Worm (Caenorhabditis elegans) whole organism, young adult: ENCODE measurements around the gene fbxa-181.

Experiments
- C17E4.6 ChIP-seq: fragments of 200-800 bp; sonication (Bioruptor generic); IDR thresholded peaks from 2 replicates; pipeline ENCODE4 v1.3.6; 2022; ENCODE audit warnings: missing genetic modification reagents, missing genetic modification characterization, missing compliant biosample characterization
- D2030.7 ChIP-seq: fragments of 200-800 bp; sonication (Bioruptor generic); IDR thresholded peaks from 2 replicates; pipeline ENCODE4 v1.3.6; 2022; ENCODE audit warnings: missing genetic modification reagents, missing genetic modification characterization, missing compliant biosample characterization
- F23B12.7 ChIP-seq: sonication (generic microtip); optimal IDR thresholded peaks from 2 replicates; lab custom pipeline; 2017; ENCODE audit warnings: missing genetic modification characterization, mild to moderate bottlenecking, missing compliant biosample characterization, antibody characterized with exemption, moderate library complexity; ENCODE audit not compliant: insufficient read depth
- F37B4.10 ChIP-seq: fragments of 200-800 bp; sonication (Bioruptor generic); IDR thresholded peaks from 2 replicates; pipeline ENCODE4 v1.3.6; 2022; ENCODE audit warnings: missing genetic modification characterization, missing compliant biosample characterization
- F49E8.2 ChIP-seq: sonication (generic microtip); optimal IDR thresholded peaks from 3 replicates; lab custom pipeline; 2017; ENCODE audit warnings: missing genetic modification characterization, mild to moderate bottlenecking, missing compliant biosample characterization, antibody characterized with exemption, moderate library complexity; ENCODE audit not compliant: insufficient read depth
- F52B5.7 ChIP-seq: sonication (generic microtip); optimal IDR thresholded peaks from 2 replicates; lab custom pipeline; 2016; ENCODE audit warnings: mild to moderate bottlenecking, missing genetic modification characterization, missing compliant biosample characterization
- attf-3 ChIP-seq: fragments of 200-800 bp; sonication (Bioruptor generic); conservative IDR thresholded peaks from 2 replicates; pipeline ENCODE4 v1.3.6; 2022; ENCODE audit warnings: missing genetic modification reagents, missing genetic modification characterization, missing compliant biosample characterization
- ccch-3 ChIP-seq: fragments of 200-800 bp; sonication (Bioruptor generic); optimal IDR thresholded peaks from 2 replicates; lab custom pipeline; 2018; ENCODE audit warnings: mild to moderate bottlenecking, missing genetic modification characterization, missing compliant biosample characterization
- ceh-58 ChIP-seq: fragments of 200-800 bp; sonication (Bioruptor generic); IDR thresholded peaks from 2 replicates; pipeline ENCODE4 v1.3.6; 2022; ENCODE audit warnings: missing genetic modification characterization, missing compliant biosample characterization
- die-1 ChIP-seq: sonication (generic microtip); optimal IDR thresholded peaks from 2 replicates; lab custom pipeline; 2016; ENCODE audit warnings: missing genotype, mild to moderate bottlenecking, missing genetic modification characterization, missing compliant biosample characterization
- dox-1 ChIP-seq: fragments of 200-800 bp; sonication (Bioruptor generic); IDR thresholded peaks from 2 replicates; pipeline ENCODE4 v1.3.6; 2022; ENCODE audit warnings: missing genetic modification reagents, missing genetic modification characterization, missing compliant biosample characterization
- gei-17 ChIP-seq: fragments of 200-800 bp; sonication (Bioruptor generic); optimal IDR thresholded peaks from 2 replicates; lab custom pipeline; 2018; ENCODE audit warnings: mild to moderate bottlenecking, missing genetic modification characterization, missing compliant biosample characterization
- hmg-1.2 ChIP-seq: fragments of 200-800 bp; sonication (Bioruptor generic); IDR thresholded peaks from 2 replicates; pipeline ENCODE4 v1.3.6; 2022; ENCODE audit warnings: missing genetic modification reagents, missing genetic modification characterization, missing compliant biosample characterization
- hrde-1 ChIP-seq: sonication (generic microtip); optimal IDR thresholded peaks from 2 replicates; lab custom pipeline; 2016; ENCODE audit warnings: missing genetic modification characterization, mild to moderate bottlenecking, missing compliant biosample characterization, moderate library complexity, missing genotype, missing genetic modification reagents, borderline replicate concordance
- lag-1 ChIP-seq: fragments of 200-800 bp; sonication (Bioruptor generic); IDR thresholded peaks from 2 replicates; pipeline ENCODE4 v1.3.6; 2022; ENCODE audit warnings: missing genetic modification reagents, missing genetic modification characterization, missing compliant biosample characterization
- let-526 ChIP-seq: fragments of 200-800 bp; sonication (Bioruptor generic); IDR thresholded peaks from 2 replicates; pipeline ENCODE4 v1.3.6; 2022; ENCODE audit warnings: missing genetic modification reagents, missing genetic modification characterization, missing compliant biosample characterization
- madf-3 ChIP-seq: fragments of 200-800 bp; sonication (Bioruptor generic); IDR thresholded peaks from 2 replicates; pipeline ENCODE4 v1.3.6; 2022; ENCODE audit warnings: missing genetic modification reagents, missing genetic modification characterization, missing compliant biosample characterization
- nfyb-1 ChIP-seq: fragments of 200-800 bp; sonication (Bioruptor generic); IDR thresholded peaks from 2 replicates; pipeline ENCODE4 v1.3.6; 2022; ENCODE audit warnings: missing genetic modification reagents, missing genetic modification characterization, missing compliant biosample characterization
- nhr-80 ChIP-seq: sonication (generic microtip); optimal IDR thresholded peaks from 2 replicates; lab custom pipeline; 2016; ENCODE audit warnings: missing genetic modification characterization, missing compliant biosample characterization
- rcor-1 ChIP-seq: fragments of 200-800 bp; sonication (Bioruptor generic); IDR thresholded peaks from 2 replicates; pipeline ENCODE4 v1.3.6; 2022; ENCODE audit warnings: missing genetic modification reagents, missing genetic modification characterization, missing compliant biosample characterization
- sea-2 ChIP-seq: fragments of 200-800 bp; sonication (Bioruptor generic); IDR thresholded peaks from 2 replicates; pipeline ENCODE4 v1.3.6; 2022; ENCODE audit warnings: missing genetic modification characterization, missing compliant biosample characterization
- snpc-3.4 ChIP-seq: sonication (generic microtip); optimal IDR thresholded peaks from 2 replicates; lab custom pipeline; 2017; ENCODE audit warnings: missing genetic modification characterization, mild to moderate bottlenecking, missing compliant biosample characterization, antibody characterized with exemption, moderate library complexity, missing genotype, missing genetic modification reagents
- unc-62 ChIP-seq: fragments of 150-350 bp; optimal IDR thresholded peaks from 2 replicates; lab custom pipeline; 2014; ENCODE audit warnings: missing biosample characterization, missing genetic modification reagents, missing genetic modification characterization
- zim-3 ChIP-seq: sonication (generic microtip); optimal IDR thresholded peaks from 2 replicates; lab custom pipeline; 2017; ENCODE audit warnings: mild to moderate bottlenecking, missing genetic modification characterization, moderate library complexity, missing compliant biosample characterization
- ztf-22 ChIP-seq: fragments of 200-800 bp; sonication (Bioruptor generic); optimal IDR thresholded peaks from 2 replicates; lab custom pipeline; 2018; ENCODE audit warnings: mild to moderate bottlenecking, missing genetic modification characterization, moderate library complexity, missing compliant biosample characterization

Gene fbxa-181

DNA sequence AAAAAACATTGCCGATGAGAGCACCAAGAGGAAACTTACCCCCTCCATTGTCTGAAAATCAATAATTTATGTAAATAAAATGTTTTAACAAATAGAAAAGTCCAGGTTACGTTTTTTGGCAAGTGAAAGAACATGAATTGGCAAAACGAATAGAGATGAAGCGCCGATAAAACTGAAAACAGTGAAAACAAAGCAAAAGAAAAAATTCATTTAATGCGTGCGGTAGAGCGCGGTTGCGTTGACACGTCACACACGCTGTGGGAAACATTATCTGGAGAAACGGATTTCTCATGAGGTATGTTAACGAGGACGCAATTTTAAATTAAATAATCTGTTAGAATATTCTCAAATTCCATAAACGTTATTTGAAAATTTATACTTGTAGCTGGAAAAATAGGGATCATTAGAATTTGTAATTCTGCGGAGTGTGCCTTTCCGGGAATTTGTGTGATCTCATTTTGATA lies 10.4 kb upstream of the fbxa-181 start, which contains the start of gene zipt-9 (continued):
- peak; percentile 47; the same call in 1 of the 2 replicates for TF ChIP-seq D2030.7 (GFP tag; lab: Robert Waterston, UW)
- TF ChIP-seq F52B5.7: no peak
- peak; percentile 57 for TF ChIP-seq hmg-1.2 (GFP tag; lab: Robert Waterston, UW)
- no peak for TF ChIP-seq unc-62
- no peak for TF ChIP-seq C17E4.6 (GFP tag; lab: Robert Waterston, UW)
- no peak for TF ChIP-seq die-1 (tag; lab: Kevin White, UChicago)
- TF ChIP-seq ceh-58 (GFP tag; lab: Robert Waterston, UW): no peak
- TF ChIP-seq madf-3: no peak
- TF ChIP-seq sea-2: no peak
- TF ChIP-seq F37B4.10 (GFP tag; lab: Robert Waterston, UW): no peak
- TF ChIP-seq dox-1 (GFP tag; lab: Robert Waterston, UW): peak; percentile 80
- TF ChIP-seq F23B12.7 (tag; lab: Kevin White, UChicago): peak; percentile 68
- TF ChIP-seq lag-1: no peak
- peak; percentile 64 for TF ChIP-seq ccch-3 (GFP tag; lab: Kevin White, UChicago)
- 0 out of 2 replicates have a peak, but pooled peaks have one; percentile 16 for TF ChIP-seq rcor-1 (GFP tag; lab: Robert Waterston, UW)

DNA sequence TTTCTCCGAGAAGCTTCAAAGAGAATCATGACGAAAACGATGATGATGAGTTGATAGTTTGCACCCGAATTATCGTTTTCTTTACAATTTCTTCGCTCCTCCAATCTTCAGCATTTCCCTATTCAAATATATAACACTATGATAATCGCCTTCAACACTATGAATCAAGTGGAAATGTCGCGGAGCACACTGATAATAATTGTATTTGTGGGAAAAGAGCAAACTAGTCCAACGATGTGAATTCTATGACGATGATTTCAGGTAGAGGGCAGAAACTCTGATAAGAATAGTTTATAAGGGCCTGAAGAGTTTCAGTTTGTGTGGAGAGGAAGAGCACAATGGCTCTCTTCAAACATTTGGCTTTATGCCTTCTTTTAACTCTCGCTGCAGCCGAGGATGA lies 9.1 kb upstream of the fbxa-181 start, which contains the start of gene T01D3.6:
Gene T01D3.6 (plus strand): TSS at position 294 of the 400 bp plus-strand sequence.
- TF ChIP-seq hrde-1 (tag; lab: Kevin White, UChicago) (no peak), ztf-22 (GFP tag; lab: Kevin White, UChicago) (peak; percentile 12), nhr-80 (tag; lab: Kevin White, UChicago) (peak; percentile 65)
- TF ChIP-seq, all 124 proteins: peak for 2

DNA sequence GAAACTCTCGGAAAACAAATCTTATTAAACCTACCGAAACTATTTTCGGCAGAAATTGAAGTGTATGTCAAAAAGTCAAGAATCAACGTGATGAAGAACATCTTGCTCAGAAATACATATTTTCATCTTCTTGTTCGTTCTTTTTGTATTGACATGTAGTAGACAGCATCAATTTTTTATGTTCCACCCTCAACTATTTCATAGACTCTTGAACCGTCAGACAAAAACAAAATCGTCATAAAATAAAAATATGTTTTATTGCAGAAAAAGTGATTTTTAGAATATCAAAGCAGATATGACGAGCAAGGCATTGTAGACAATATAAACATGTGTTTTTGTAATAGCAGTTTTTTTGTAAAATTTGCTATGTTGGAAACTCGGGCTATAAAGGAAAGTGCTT lies 893 bp upstream of the fbxa-181 start, which contains the start of gene F35E12.2:
Gene F35E12.2 (minus strand): TSS at position 101 of the 400 bp plus-strand sequence.
- TF ChIP-seq F23B12.7 (tag; lab: Kevin White, UChicago) (no peak), snpc-3.4 (no peak), madf-3 (no peak), F49E8.2 (tag; lab: Kevin White, UChicago) (no peak), zim-3 (no peak), let-526 (GFP tag; lab: Robert Waterston, UW) (no peak)

DNA sequence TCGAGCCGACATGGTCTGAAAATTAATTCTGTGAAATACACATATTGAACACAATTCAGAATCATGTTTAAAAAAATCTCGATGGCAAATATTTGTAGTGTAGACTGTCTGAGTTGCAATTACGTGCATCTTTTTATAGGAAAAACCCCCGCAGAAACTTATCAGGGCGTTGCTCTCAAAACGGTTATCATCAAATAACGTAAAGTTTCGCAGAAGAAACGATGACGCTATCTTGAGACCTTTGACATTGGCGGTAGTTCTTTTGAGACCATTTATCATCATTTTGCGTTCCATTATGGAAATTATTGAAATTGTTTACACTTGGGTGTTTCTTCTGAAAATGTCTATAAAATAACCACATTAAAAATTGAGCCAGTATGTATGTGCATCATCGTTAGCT lies 5.1 kb downstream of the fbxa-181 start, which contains the start of gene dct-17:
Gene dct-17 (minus strand): TSS at position 23 of the 400 bp plus-strand sequence.
- TF ChIP-seq gei-17 (GFP tag; lab: Kevin White, UChicago) (no peak), nhr-80 (tag; lab: Kevin White, UChicago) (peak; percentile 55)

DNA sequence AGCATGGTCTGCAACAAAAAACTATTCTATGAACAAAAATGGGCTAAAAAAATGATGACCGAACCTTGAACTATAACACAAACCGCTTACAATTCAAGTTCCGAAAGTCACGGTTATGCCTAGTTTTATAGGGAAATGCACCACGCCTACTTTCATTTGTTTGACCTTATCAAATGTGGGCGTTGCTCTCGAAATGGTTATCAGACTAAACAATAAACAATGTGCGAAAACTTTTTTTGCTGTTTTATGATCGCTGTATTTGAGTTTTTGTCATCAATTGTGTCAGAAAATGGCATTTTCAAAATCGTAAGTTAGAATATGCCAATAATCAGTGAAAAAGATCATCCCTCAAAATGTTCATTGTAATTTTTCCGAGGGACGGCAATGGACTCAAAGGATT lies 10.5 kb downstream of the fbxa-181 start, which contains the start of gene F35E12.6:
Gene F35E12.6 (minus strand): TSS at position 101 of the 400 bp plus-strand sequence.
- TF ChIP-seq attf-3 (GFP tag; lab: Robert Waterston, UW) (no peak), nhr-80 (tag; lab: Kevin White, UChicago) (peak; percentile 20)

DNA sequence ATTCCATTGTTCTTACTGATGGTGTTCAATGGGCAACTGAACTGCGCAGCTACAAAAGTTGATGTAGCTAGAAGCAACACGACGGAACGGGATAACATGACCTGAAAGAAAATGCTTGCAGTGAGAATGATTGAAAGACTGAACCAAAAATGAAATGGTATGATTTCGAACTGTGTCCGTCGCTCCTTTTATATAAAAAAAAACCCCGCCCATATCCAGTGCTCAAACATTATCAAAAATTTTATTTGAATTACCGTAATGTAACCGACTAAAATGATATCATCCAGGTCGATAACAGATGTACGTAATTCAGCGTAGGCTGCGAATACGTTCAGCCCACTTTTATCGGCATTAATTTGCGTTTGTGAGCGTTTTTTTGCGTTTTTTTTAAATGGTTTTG lies 12.7 kb downstream of the fbxa-181 start, which contains the start of gene irg-5:
Gene irg-5 (minus strand): TSS at position 101 of the 400 bp plus-strand sequence.
- no peak for TF ChIP-seq sea-2

DNA sequence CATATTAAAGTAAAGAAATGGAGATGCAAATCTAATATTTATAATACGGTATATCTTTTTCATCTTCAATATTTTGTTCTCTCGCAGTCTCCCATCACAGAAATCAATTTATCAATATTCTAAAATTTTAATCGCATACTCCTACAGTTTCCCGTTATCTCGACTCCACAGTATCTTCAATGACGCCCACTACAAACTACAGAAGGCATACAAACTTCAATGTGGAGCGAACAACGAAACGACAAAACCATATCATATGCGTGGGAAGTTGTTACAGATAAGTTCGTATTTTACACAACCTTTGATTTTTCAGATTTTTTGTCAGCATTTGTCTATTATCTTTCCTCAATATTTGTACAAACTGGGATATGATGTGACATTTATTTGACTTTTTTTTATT lies 14.2 kb downstream of the fbxa-181 start:
- TF ChIP-seq nhr-80 (tag; lab: Kevin White, UChicago) (peak; percentile 49), nfyb-1 (GFP tag; lab: Robert Waterston, UW) (no peak)
